Fruit fly (Drosophila melanogaster): Measurements from ENCODE around the gene CG1486.

The CG1486 gene

DNA sequence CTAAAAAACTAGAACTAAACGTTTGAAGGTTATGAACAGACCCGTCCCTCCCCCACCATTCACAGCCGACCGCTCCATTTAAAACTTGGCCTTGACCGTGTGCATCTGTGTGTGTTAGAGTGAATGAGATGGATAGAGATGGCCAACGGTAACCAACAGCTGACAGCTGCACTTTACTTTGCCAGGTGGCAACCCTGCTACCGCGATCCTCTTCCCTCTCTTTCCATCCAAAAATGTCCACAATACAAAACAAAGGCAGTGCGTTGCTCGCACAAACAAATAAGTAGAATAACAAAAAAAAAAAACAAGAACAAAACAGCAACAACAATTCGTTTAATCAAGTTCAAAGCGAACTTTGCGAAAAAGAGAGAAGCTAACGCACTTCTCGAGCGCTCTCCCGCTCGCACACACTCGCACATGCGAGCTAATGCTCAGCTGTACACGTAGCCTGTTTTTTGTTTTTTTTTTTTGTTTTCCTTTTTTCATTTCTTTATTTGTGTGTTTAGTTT is 44.6 kb downstream of the CG1486 start (continued):
- peak; percentile 77 for TF ChIP-seq Eip75B (GFP tag; optimal IDR thresholded peaks at IDR 0.05)
- TF ChIP-seq pdm3 (GFP tag; optimal IDR thresholded peaks at IDR 0.05) = no peak
- TF ChIP-seq Eip93F (GFP tag; optimal IDR thresholded peaks at IDR 0.05) = no peak
- peak; percentile 44 for TF ChIP-seq Hr39 (GFP tag; optimal IDR thresholded peaks at IDR 0.05)
- peak; percentile 17 for TF ChIP-seq spab (GFP tag; optimal IDR thresholded peaks at IDR 0.05)
- TF ChIP-seq CG3032 (tag; optimal IDR thresholded peaks at IDR 0.05) = no peak
- TF ChIP-seq CG10631 (GFP tag; optimal IDR thresholded peaks at IDR 0.05) = no peak
- TF ChIP-seq eg (GFP tag; IDR thresholded peaks at IDR 0.05) = peak; percentile 65
- TF ChIP-seq CG15336 (GFP tag; IDR thresholded peaks at IDR 0.05) = peak; percentile 51
- no peak for TF ChIP-seq Ets21C (GFP tag; optimal IDR thresholded peaks at IDR 0.05)
- peak; percentile 64 for TF ChIP-seq vri (GFP tag; optimal IDR thresholded peaks at IDR 0.05)
- TF ChIP-seq Sox102F (GFP tag; optimal IDR thresholded peaks at IDR 0.05) = no peak
- no peak for TF ChIP-seq Sox15 (GFP tag; optimal IDR thresholded peaks at IDR 0.05)
- no peak for TF ChIP-seq ss (GFP tag; optimal IDR thresholded peaks at IDR 0.05)
- TF ChIP-seq CG6808 (GFP tag; optimal IDR thresholded peaks at IDR 0.05) = no peak
- peak; percentile 78 for TF ChIP-seq svp (GFP tag)
- TF ChIP-seq Smox (GFP tag; optimal IDR thresholded peaks at IDR 0.05) = no peak
- TF ChIP-seq Eip78C (GFP tag) = peak; percentile 74
- TF ChIP-seq CG7368 (GFP tag; optimal IDR thresholded peaks at IDR 0.05) = no peak

DNA sequence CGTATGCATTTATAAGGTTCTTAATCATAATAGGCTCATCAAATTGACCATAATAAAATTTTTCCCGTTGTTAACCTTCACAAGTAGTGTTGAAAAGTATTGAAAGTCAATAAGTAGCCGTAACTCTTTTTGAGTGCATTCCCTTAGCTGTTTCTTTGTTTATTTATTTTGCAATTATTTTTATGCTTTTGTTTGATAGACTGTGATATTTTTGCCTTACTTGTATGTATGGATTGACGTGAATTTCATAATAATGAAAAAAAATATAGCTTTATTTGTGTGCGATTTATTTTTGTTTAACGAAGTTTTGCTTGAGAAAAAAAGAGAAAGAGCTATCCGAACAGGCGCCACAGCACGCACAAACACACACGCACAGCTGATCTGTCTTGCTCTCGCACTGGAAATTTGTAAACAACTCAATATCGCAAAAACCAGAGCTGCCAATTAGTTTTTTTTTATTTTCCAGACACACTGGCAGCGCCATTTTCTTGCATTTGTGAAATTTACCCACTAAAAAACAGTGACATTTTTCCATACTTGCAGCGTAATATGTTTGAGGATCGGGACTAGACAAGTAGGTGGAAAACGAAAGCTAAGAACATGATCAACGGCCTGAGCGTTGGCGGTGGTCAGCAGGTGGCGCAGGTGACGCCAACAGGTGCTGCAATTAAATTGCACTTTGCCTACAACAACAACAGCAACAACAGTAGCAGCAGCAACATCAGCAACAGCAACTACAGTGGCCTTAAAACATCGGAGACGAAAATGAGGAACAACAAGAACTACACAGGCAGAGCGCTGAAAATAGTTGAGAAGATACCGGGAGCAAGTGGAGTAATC is 45.5 kb downstream of the CG1486 start:
- TF ChIP-seq Sox102F (GFP tag; optimal IDR thresholded peaks at IDR 0.05) (peak; percentile 23), CG11294 (GFP tag; IDR thresholded peaks at IDR 0.05) (no peak), Sox14 (GFP tag; optimal IDR thresholded peaks at IDR 0.05) (peak; percentile 42), Met (GFP tag; optimal IDR thresholded peaks at IDR 0.05) (peak; percentile 25), CG31627 (GFP tag; optimal IDR thresholded peaks at IDR 0.05) (peak; percentile 4), lz (GFP tag; optimal IDR thresholded peaks at IDR 0.05) (no peak), CG8119 (GFP tag; IDR thresholded peaks at IDR 0.05) (no peak), CG16779 (tag; optimal IDR thresholded peaks at IDR 0.05) (peak; percentile 28), CG7368 (GFP tag; optimal IDR thresholded peaks at IDR 0.05) (no peak), fkh (GFP tag; optimal IDR thresholded peaks at IDR 0.05) (peak; percentile 71), CG11762 (GFP tag; optimal IDR thresholded peaks at IDR 0.05; ENCODE audit: insufficient read depth) (no peak), ss (GFP tag; optimal IDR thresholded peaks at IDR 0.05) (peak; percentile 24 to 27), CG10631 (GFP tag; optimal IDR thresholded peaks at IDR 0.05) (peak; percentile 29), Eip75B (GFP tag; optimal IDR thresholded peaks at IDR 0.05) (peak; percentile 20), topi (GFP tag; optimal IDR thresholded peaks at IDR 0.05) (peak; percentile 0), esn (GFP tag; optimal IDR thresholded peaks at IDR 0.05) (peak; percentile 19), vri (GFP tag; optimal IDR thresholded peaks at IDR 0.05) (peak; percentile 24), Hr4 (GFP tag; optimal IDR thresholded peaks at IDR 0.05) (no peak), CG10669 (GFP tag; optimal IDR thresholded peaks at IDR 0.05) (peak; percentile 13), CG11902 (GFP tag; optimal IDR thresholded peaks at IDR 0.05) (no peak), Hr38 (GFP tag; optimal IDR thresholded peaks at IDR 0.05) (no peak), CG6808 (GFP tag; optimal IDR thresholded peaks at IDR 0.05) (peak; percentile 35), Eip78C (GFP tag) (peak; percentile 58)

DNA sequence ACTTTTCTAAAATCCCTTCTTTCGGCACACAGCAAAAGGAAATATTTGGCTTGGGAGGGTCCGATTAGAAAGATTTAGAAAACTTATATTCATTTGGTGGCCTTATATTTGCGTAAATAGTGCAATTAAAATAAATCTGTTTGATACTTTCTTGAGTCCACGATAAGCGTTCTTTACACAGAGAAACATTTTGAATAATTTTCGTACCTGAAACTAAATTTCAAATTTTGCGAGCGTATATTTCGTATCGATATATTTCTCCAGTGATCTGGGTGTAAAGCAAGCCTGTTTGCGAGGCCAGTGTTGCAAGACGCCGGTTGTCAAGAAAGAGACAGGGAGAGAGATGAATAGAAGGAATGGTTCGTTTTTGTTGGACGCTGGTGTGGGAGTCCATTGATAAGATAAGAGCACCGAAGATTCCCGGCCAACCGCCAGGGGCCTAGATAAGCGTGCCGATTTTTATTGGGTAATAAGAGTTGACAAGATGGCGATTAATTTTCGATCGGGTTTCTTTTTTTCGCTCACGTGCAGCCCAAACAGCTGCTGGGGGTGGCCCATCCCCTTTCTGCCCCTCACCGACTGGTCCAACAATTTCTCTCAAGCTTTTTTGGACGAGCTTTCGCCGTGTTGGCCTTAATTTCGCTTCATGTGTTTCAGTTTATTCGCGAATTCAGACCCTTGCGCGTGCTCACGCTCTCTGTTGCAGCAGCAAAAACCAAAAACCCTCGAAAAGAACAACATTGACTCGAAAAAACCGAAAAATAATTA is 50.0 kb downstream of the CG1486 start, which contains the start of gene slgA:
TSS of gene slgA (plus strand) at position 344 of the 768 bp plus-strand sequence.
- TF ChIP-seq lz (GFP tag; optimal IDR thresholded peaks at IDR 0.05) (peak; percentile 31), net (GFP tag; optimal IDR thresholded peaks at IDR 0.05) (no peak), cyc (GFP tag; optimal IDR thresholded peaks at IDR 0.05) (peak; percentile 43), Gug (GFP tag; IDR thresholded peaks at IDR 0.05) (no peak), Ets21C (GFP tag; optimal IDR thresholded peaks at IDR 0.05) (no peak), pdm3 (GFP tag; optimal IDR thresholded peaks at IDR 0.05) (no peak), Sox14 (GFP tag; optimal IDR thresholded peaks at IDR 0.05) (peak; percentile 40), CG34406 (GFP tag; optimal IDR thresholded peaks at IDR 0.05) (no peak), CG11902 (GFP tag; optimal IDR thresholded peaks at IDR 0.05) (peak; percentile 8), svp (GFP tag) (no peak), CG1621 (tag; optimal IDR thresholded peaks at IDR 0.05) (no peak), CG11294 (GFP tag; IDR thresholded peaks at IDR 0.05) (no peak), CG10631 (GFP tag; optimal IDR thresholded peaks at IDR 0.05) (peak; percentile 26), OdsH (GFP tag; optimal IDR thresholded peaks at IDR 0.05) (no peak), dsx (GFP tag; optimal IDR thresholded peaks at IDR 0.05; ENCODE audit: poor library complexity, severe bottlenecking) (no peak), CG32006 (GFP tag; optimal IDR thresholded peaks at IDR 0.05) (no peak), CG31627 (GFP tag; optimal IDR thresholded peaks at IDR 0.05) (peak; percentile 45), achi (GFP tag; optimal IDR thresholded peaks at IDR 0.05) (no peak), ss (GFP tag; optimal IDR thresholded peaks at IDR 0.05) (no peak), CG16779 (tag; optimal IDR thresholded peaks at IDR 0.05) (no peak), CG15336 (GFP tag; IDR thresholded peaks at IDR 0.05) (peak; percentile 6; the same call in 1 of the 2 replicates)

All from whole organism, prepupa.